Worm (Caenorhabditis elegans) whole organism, late embryonic: ENCODE measurements around the gene egl-3.

Experiments used
- K02D7.2 ChIP-seq: sonication (generic microtip); optimal IDR thresholded peaks from 2 replicates; lab custom pipeline; 2017; ENCODE audit warnings: mild to moderate bottlenecking, missing genetic modification characterization, missing compliant biosample characterization
- T23F11.4 ChIP-seq: fragments of 200-800 bp; sonication (Bioruptor generic); optimal IDR thresholded peaks from 2 replicates; lab custom pipeline; 2018; ENCODE audit warnings: mild to moderate bottlenecking, missing genetic modification characterization, missing compliant biosample characterization
- ahr-1 ChIP-seq: sonication (generic microtip); optimal IDR thresholded peaks from 2 replicates; lab custom pipeline; 2016; ENCODE audit warnings: missing genetic modification characterization, missing compliant biosample characterization
- ama-1 ChIP-seq: fragments of 150-350 bp; optimal IDR thresholded peaks from 2 replicates; lab custom pipeline; 2014
- elt-2 ChIP-seq: sonication (generic microtip); optimal IDR thresholded peaks from 2 replicates; lab custom pipeline; 2016; ENCODE audit warnings: missing genetic modification reagents, missing genetic modification characterization, missing compliant biosample characterization
- fkh-10 ChIP-seq: fragments of 150-350 bp; optimal IDR thresholded peaks from 2 replicates; lab custom pipeline; 2014; ENCODE audit warnings: missing biosample characterization, missing genetic modification reagents, missing genetic modification characterization
- nhr-11 ChIP-seq: fragments of 150-350 bp; optimal IDR thresholded peaks from 2 replicates; lab custom pipeline; 2014; ENCODE audit warnings: missing biosample characterization, missing genetic modification characterization
- pha-4 ChIP-seq: fragments of 150-350 bp; optimal IDR thresholded peaks from 2 replicates; lab custom pipeline; 2018; ENCODE audit warnings: missing biosample characterization, missing genetic modification reagents, missing genetic modification characterization
- ref-2 ChIP-seq: sonication (generic microtip); optimal IDR thresholded peaks from 2 replicates; lab custom pipeline; 2016; ENCODE audit warnings: missing genetic modification characterization, missing compliant biosample characterization
- sox-4 ChIP-seq: sonication (generic microtip); optimal IDR thresholded peaks from 2 replicates; lab custom pipeline; 2017; ENCODE audit warnings: mild to moderate bottlenecking, missing genetic modification characterization, inconsistent platforms, missing compliant biosample characterization
- unc-42 ChIP-seq: sonication (generic microtip); optimal IDR thresholded peaks from 2 replicates; lab custom pipeline; 2016; ENCODE audit warnings: missing genotype, missing genetic modification characterization, missing compliant biosample characterization
- zip-5 ChIP-seq: sonication (generic microtip); optimal IDR thresholded peaks from 2 replicates; lab custom pipeline; 2016; ENCODE audit warnings: missing genetic modification characterization, missing compliant biosample characterization

- TF ChIP-seq ama-1 (lab: Kevin White, UChicago) (no peak), pha-4 (tag; lab: Kevin White, UChicago) (no peak), fkh-10 (GFP tag; lab: Kevin White, UChicago) (no peak), elt-2 (tag; lab: Kevin White, UChicago) (no peak), nhr-11 (tag; lab: Kevin White, UChicago) (no peak), K02D7.2 (tag; lab: Kevin White, UChicago) (no peak), zip-5 (tag; lab: Kevin White, UChicago) (no peak), sox-4 (tag; lab: Kevin White, UChicago) (no peak), T23F11.4 (GFP tag; lab: Kevin White, UChicago) (no peak), ahr-1 (tag; lab: Kevin White, UChicago) (no peak), unc-42 (tag; lab: Kevin White, UChicago) (no peak), ref-2 (tag; lab: Kevin White, UChicago) (no peak)
Observed at ce11 chrV:10173653-10174052, at the start of gene egl-3.
